Worm (Caenorhabditis elegans): Measurements from ENCODE around the gene ZK470.2.
A peak's percentile ranks its signal among the peaks of the same experiment; 100 is the strongest.

The ZK470.2 gene

DNA sequence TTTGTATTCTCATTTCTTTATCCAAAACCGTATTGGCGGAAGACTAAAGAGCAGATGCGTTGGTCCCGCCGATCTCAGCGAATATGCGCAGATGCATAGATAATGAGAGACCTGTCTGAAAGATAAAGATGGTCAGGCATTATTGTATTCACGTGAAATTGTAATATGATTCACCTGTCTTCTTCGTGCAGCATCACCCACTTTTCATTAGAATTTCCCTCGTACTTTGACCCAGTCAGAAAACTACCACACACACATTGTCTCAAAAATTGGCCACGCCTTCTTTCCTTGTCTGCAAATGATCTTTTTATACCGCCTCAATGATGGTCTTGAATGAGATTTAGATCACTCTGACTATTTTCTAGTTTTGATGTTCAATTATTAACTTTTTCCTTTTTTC is 11.1 kb downstream of the ZK470.2 start:
- TF ChIP-seq ztf-11 (tag; optimal IDR thresholded peaks at IDR 0.05), result no peak
- TF ChIP-seq mab-5 (tag; optimal IDR thresholded peaks at IDR 0.05), result no peak
- TF ChIP-seq elt-1 (tag; optimal IDR thresholded peaks at IDR 0.05; ENCODE audit: borderline replicate concordance, insufficient read depth), result peak; percentile 79
- no peak for TF ChIP-seq unc-39 (tag; optimal IDR thresholded peaks at IDR 0.05)
- TF ChIP-seq zip-8 (tag; optimal IDR thresholded peaks at IDR 0.05), result no peak

ce11 chrX:4146798-4147543 is 12.0 kb downstream of the ZK470.2 start:
- TF ChIP-seq tbx-8 (GFP tag; optimal IDR thresholded peaks at IDR 0.05) (no peak), M03D4.4 (tag; optimal IDR thresholded peaks at IDR 0.05) (peak; percentile 12)

DNA sequence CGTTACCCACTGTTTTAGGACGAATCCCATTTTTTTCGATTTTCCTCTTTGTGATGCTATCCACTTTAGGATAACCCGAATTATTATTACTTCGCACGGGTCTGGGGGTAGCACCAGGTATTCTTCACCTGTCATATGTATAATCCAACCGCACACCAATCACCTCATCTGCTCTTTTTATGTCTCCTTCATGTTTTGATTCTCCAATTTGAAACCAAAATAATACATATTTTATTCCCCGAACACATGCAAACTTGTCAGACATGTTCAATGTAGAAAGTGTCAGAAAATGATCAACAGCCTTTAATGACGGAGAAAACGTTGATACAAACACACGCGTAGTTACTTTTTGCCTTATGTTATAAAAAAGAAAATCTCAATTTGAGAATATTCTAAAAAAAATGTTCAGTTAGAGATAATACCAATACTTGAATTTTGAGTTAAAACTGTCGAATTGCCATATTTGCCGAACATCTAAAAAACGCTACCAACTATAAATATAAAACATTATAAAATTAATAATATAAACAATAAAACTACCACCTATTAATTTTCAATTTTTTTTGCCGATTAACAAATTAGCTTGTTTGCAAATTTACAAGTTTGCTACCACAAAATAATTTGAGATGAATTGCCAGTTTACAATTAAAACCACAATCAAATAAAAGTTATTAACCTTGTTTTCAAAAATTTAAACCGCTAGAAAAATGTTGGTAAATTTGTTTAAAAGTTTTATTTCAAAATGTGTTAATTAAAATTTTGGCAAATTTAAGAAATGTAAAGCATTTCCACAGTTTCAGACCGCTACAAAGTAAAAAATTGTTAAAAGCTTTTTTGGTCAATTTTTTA is 12.9 kb downstream of the ZK470.2 start:
- TF ChIP-seq ces-1 (GFP tag; optimal IDR thresholded peaks at IDR 0.05) (peak; percentile 18), ceh-43 (GFP tag; optimal IDR thresholded peaks at IDR 0.05) (no peak)

ce11 chrX:4148449-4149031 is 13.6 kb downstream of the ZK470.2 start:
- no peak for TF ChIP-seq zip-8 (tag; optimal IDR thresholded peaks at IDR 0.05)
- TF ChIP-seq snpc-4 (tag; optimal IDR thresholded peaks at IDR 0.05), result no peak
- TF ChIP-seq ztf-11 (tag; optimal IDR thresholded peaks at IDR 0.05), result no peak
- TF ChIP-seq sem-2 (GFP tag; optimal IDR thresholded peaks at IDR 0.05), result no peak
- TF ChIP-seq lin-32 (GFP tag; optimal IDR thresholded peaks at IDR 0.05), result no peak
- no peak for TF ChIP-seq unc-120 (tag; optimal IDR thresholded peaks at IDR 0.05; ENCODE audit: poor library complexity, severe bottlenecking)
- TF ChIP-seq drap-1 (GFP tag; optimal IDR thresholded peaks at IDR 0.05), result no peak
- no peak for TF ChIP-seq nhr-2 (tag; optimal IDR thresholded peaks at IDR 0.05)
- no peak for TF ChIP-seq cnd-1 (tag; optimal IDR thresholded peaks at IDR 0.05)
- no peak for TF ChIP-seq ham-2 (GFP tag; optimal IDR thresholded peaks at IDR 0.05)
- no peak for TF ChIP-seq lin-13 (tag; optimal IDR thresholded peaks at IDR 0.05)
- no peak for TF ChIP-seq hlh-1 (tag; optimal IDR thresholded peaks at IDR 0.05)
- TF ChIP-seq tbx-8 (GFP tag; optimal IDR thresholded peaks at IDR 0.05), result no peak
- TF ChIP-seq sptf-1 (tag; optimal IDR thresholded peaks at IDR 0.05), result no peak
- no peak for TF ChIP-seq flh-1 (GFP tag; optimal IDR thresholded peaks at IDR 0.05)
- TF ChIP-seq blmp-1 (tag; optimal IDR thresholded peaks at IDR 0.05), result no peak
- TF ChIP-seq elt-3 (tag; optimal IDR thresholded peaks at IDR 0.05), result no peak
- no peak for TF ChIP-seq nhr-28 (tag; optimal IDR thresholded peaks at IDR 0.05)

DNA sequence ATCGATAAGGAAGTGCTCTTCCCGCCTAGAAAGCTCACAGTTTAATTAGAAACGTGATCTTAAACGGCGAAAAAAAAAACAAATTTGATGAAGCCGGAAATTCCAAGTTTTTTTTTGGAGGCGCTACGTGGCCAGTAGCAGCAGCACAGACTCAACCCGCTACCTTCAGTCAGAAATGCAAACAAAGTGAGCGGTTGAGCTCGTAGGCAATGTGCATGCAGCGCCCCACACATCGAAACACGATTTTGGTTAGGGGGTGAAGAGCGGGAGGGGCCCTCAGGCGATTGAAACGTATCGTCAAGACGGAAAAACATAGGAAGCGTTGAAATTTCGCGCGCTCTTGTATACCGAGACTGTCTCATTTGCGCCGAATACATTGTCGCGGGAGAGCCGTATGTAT is 16.3 kb downstream of the ZK470.2 start:
- no peak for TF ChIP-seq unc-39 (tag; optimal IDR thresholded peaks at IDR 0.05)
- peak; percentile 17 for TF ChIP-seq drap-1 (GFP tag; optimal IDR thresholded peaks at IDR 0.05)
- no peak for TF ChIP-seq mls-2 (tag; optimal IDR thresholded peaks at IDR 0.05)

DNA sequence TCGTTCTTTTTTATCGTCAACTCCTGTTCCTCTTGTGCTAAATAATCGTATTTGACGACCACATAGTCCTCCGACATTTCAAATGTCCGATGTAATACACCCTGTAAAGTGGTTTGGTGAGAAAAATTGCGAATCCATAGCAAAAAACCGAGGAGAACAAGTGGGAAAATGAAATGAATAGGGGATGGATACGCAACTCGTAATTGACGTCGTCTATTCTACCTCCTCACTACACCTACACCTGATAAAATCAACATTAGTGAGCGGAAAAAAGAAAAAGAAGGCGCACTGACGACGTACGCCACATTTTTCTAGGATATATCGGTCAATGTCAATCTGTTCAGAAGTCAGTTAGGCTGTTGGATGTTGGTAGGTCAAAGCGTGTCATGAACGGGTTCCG is 18.4 kb downstream of the ZK470.2 start, which contains the start of gene nck-1:
nck-1 (minus strand) TSS at position 101 of the 400 bp plus-strand sequence.
- TF ChIP-seq mep-1 (tag; optimal IDR thresholded peaks at IDR 0.05), result no peak
- TF ChIP-seq nhr-12 (tag; optimal IDR thresholded peaks at IDR 0.05), result no peak
- no peak for TF ChIP-seq nhr-28 (tag; optimal IDR thresholded peaks at IDR 0.05)
- no peak for TF ChIP-seq unc-120 (tag; optimal IDR thresholded peaks at IDR 0.05; ENCODE audit: poor library complexity, severe bottlenecking)
- no peak for TF ChIP-seq sem-2 (GFP tag; optimal IDR thresholded peaks at IDR 0.05)
- TF ChIP-seq mab-5 (tag; optimal IDR thresholded peaks at IDR 0.05), result no peak
- no peak for TF ChIP-seq lin-32 (GFP tag; optimal IDR thresholded peaks at IDR 0.05)
- TF ChIP-seq bed-3 (GFP tag; optimal IDR thresholded peaks at IDR 0.05), result no peak
- TF ChIP-seq unc-62 (GFP tag; optimal IDR thresholded peaks at IDR 0.05), result no peak
- no peak for TF ChIP-seq ceh-39 (tag; optimal IDR thresholded peaks at IDR 0.05)
